Fruit fly (Drosophila melanogaster) Kc167 (cell line): Measurements from ENCODE around the gene CG16700.

Source experiments
- Myc ChIP-seq: fragments of >200 bp; optimal IDR thresholded peaks from 2 replicates; lab custom pipeline; 2017; ENCODE audit warnings: missing external identifiers
- Sin3A ChIP-seq: fragments of >200 bp; optimal IDR thresholded peaks from 2 replicates; lab custom pipeline; 2018; ENCODE audit warnings: missing external identifiers
- psq ChIP-seq: fragments of >200 bp; optimal IDR thresholded peaks from 2 replicates; lab custom pipeline; 2017; ENCODE audit warnings: missing external identifiers

DNA sequence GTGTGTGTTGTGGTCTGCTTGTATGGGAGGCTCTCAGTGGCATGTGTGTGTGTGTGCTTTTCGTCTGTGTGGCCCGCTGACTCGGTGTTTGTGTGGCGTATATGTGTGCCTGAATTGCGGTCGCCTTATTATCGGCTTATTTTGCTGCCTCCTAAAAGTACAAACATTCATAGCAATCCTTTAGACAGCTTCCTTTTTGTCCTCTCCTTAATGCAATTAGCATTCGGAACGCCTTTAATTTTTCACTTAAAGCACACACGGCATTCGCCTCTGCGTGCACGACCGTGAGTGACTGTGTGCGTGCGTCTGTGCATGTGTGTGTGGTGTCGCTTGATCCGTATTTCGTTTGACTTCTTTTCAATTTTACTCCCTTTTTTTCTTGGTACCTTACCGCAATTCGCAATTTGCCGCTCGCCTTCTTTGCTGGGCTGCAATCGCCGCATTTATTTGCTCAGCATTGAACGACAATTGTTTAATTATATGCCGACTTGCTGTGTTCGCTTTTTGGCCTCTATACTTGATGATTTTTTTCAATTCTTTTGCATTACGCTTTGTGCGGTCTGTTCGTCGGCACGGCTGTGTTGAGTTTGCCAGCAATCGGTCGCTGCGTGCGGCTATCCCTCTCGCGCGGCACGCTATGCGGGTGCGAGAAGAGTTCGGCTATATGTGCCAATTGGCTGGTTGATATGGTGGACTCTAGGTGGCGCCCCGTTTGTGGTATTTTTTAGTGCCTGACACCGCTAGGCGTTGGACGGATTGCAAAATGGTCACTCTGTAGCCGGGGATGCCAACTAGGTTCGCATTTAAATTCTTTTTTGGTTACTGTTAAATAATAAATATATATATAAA, 14.1 kb upstream of the CG16700 start, which contains the start of gene wcy:
- TF ChIP-seq psq (lab: Kevin White, UChicago) = peak; percentile 78
- no peak for TF ChIP-seq Myc
- TF ChIP-seq Sin3A = no peak
